Worm (Caenorhabditis elegans): ENCODE results near the gene srb-16.

The srb-16 gene

ce11 chrII:5181497-5181896 is 30.8 kb upstream of the srb-16 start (continued):
- no peak for TF ChIP-seq bed-1 (GFP tag; IDR thresholded peaks at IDR 0.05)
- peak; percentile 51 for TF ChIP-seq K12H6.12 (tag; optimal IDR thresholded peaks at IDR 0.05)
- no peak for TF ChIP-seq sea-2 (GFP tag; IDR thresholded peaks at IDR 0.05)
- no peak for TF ChIP-seq F57A8.1 (GFP tag; optimal IDR thresholded peaks at IDR 0.05)
- 0 out of 2 replicates have a peak, but pooled peaks have one; percentile 29 for TF ChIP-seq lir-1 (GFP tag; conservative IDR thresholded peaks at IDR 0.05)
- TF ChIP-seq let-607 (tag; optimal IDR thresholded peaks at IDR 0.05): peak; percentile 47 to 89
- no peak for TF ChIP-seq nhr-179 (tag; optimal IDR thresholded peaks at IDR 0.05)
- TF ChIP-seq K11D2.4 (GFP tag; IDR thresholded peaks at IDR 0.05): peak; percentile 31; the same call in 1 of the 2 replicates
- TF ChIP-seq ztf-6 (GFP tag; IDR thresholded peaks at IDR 0.05): no peak
- peak; percentile 42 for TF ChIP-seq ztf-3 (GFP tag; optimal IDR thresholded peaks at IDR 0.05)
- TF ChIP-seq lin-35 (GFP tag; optimal IDR thresholded peaks at IDR 0.05): peak in 1 of 3 experiments; percentile 50
- TF ChIP-seq Y67H2A.10 (GFP tag; conservative IDR thresholded peaks at IDR 0.05): no peak
- TF ChIP-seq dpl-1 (GFP tag; optimal IDR thresholded peaks at IDR 0.05): no peak
- no peak for TF ChIP-seq efl-1 (GFP tag; optimal IDR thresholded peaks at IDR 0.05)
- peak; percentile 25; the same call in 1 of the 2 replicates for TF ChIP-seq mcd-1 (GFP tag; IDR thresholded peaks at IDR 0.05)
- TF ChIP-seq ets-4 (GFP tag; optimal IDR thresholded peaks at IDR 0.05): no peak
- no peak for TF ChIP-seq Y53F4B.3 (GFP tag; IDR thresholded peaks at IDR 0.05)
- TF ChIP-seq aptf-3 (GFP tag; IDR thresholded peaks at IDR 0.05): no peak
- TF ChIP-seq lin-40 (tag; optimal IDR thresholded peaks at IDR 0.05): peak; percentile 58
- no peak for TF ChIP-seq ztf-25 (GFP tag; IDR thresholded peaks at IDR 0.05)
- no peak for TF ChIP-seq F33H1.4 (GFP tag; IDR thresholded peaks at IDR 0.05)
- TF ChIP-seq nhr-80 (tag; optimal IDR thresholded peaks at IDR 0.05): peak; percentile 1
- TF ChIP-seq cebp-2 (GFP tag; IDR thresholded peaks at IDR 0.05): no peak
- no peak for TF ChIP-seq F39B2.1 (GFP tag; IDR thresholded peaks at IDR 0.05)
- no peak for TF ChIP-seq F49E8.2 (tag; optimal IDR thresholded peaks at IDR 0.05; ENCODE audit: insufficient read depth)
- no peak for TF ChIP-seq ama-1 (optimal IDR thresholded peaks at IDR 0.05)
- TF ChIP-seq ama-1 (GFP tag; optimal IDR thresholded peaks at IDR 0.05): no peak

- TF ChIP-seq attf-3 (GFP tag; conservative IDR thresholded peaks at IDR 0.05) (no peak), ekl-4 (GFP tag; IDR thresholded peaks at IDR 0.05) (0 out of 2 replicates have a peak, but pooled peaks have one; percentile 13)
Observed at ce11 chrII:5180272-5180671, 29.5 kb upstream of the srb-16 start.

ce11 chrII:5178609-5179008 is 27.9 kb upstream of the srb-16 start:
- no peak for TF ChIP-seq ztf-3 (GFP tag; optimal IDR thresholded peaks at IDR 0.05)
- no peak for TF ChIP-seq dpl-1 (GFP tag; optimal IDR thresholded peaks at IDR 0.05)
- TF ChIP-seq D2030.7 (GFP tag; IDR thresholded peaks at IDR 0.05): no peak
- TF ChIP-seq let-526 (GFP tag; IDR thresholded peaks at IDR 0.05): no peak
- peak; percentile 80 for TF ChIP-seq repo-1 (tag; optimal IDR thresholded peaks at IDR 0.05)
- TF ChIP-seq F33H1.4 (GFP tag; IDR thresholded peaks at IDR 0.05): no peak
- no peak for TF ChIP-seq akir-1 (GFP tag; optimal IDR thresholded peaks at IDR 0.05)
- 0 out of 2 replicates have a peak, but pooled peaks have one; percentile 31 for TF ChIP-seq C17E4.6 (GFP tag; IDR thresholded peaks at IDR 0.05)
- TF ChIP-seq egl-18 (GFP tag; IDR thresholded peaks at IDR 0.05): no peak
- TF ChIP-seq cebp-1 (GFP tag; IDR thresholded peaks at IDR 0.05): no peak
- peak; percentile 18 for TF ChIP-seq cebp-1 (tag; optimal IDR thresholded peaks at IDR 0.05)
- no peak for TF ChIP-seq nfya-2 (GFP tag; IDR thresholded peaks at IDR 0.05)
- TF ChIP-seq pbrm-1 (GFP tag; IDR thresholded peaks at IDR 0.05): 0 out of 2 replicates have a peak, but pooled peaks have one; percentile 20
- TF ChIP-seq ekl-4 (GFP tag; IDR thresholded peaks at IDR 0.05): peak; percentile 38; the same call in 1 of the 2 replicates
- TF ChIP-seq let-607 (tag; optimal IDR thresholded peaks at IDR 0.05): peak in 1 of 2 experiments; percentile 7
- TF ChIP-seq T07F8.4 (tag; optimal IDR thresholded peaks at IDR 0.05): no peak
- no peak for TF ChIP-seq zfh-2 (GFP tag; conservative IDR thresholded peaks at IDR 0.05)
- TF ChIP-seq hlh-12 (tag; optimal IDR thresholded peaks at IDR 0.05): no peak
- no peak for TF ChIP-seq ztf-18 (tag; optimal IDR thresholded peaks at IDR 0.05)
- peak; percentile 44; the same call in 1 of the 2 replicates for TF ChIP-seq B0336.3 (GFP tag; IDR thresholded peaks at IDR 0.05)
- TF ChIP-seq chd-7 (tag; optimal IDR thresholded peaks at IDR 0.05): no peak
- no peak for TF ChIP-seq attf-5 (GFP tag; optimal IDR thresholded peaks at IDR 0.05)
- no peak for TF ChIP-seq lin-26 (GFP tag; IDR thresholded peaks at IDR 0.05)
- TF ChIP-seq unc-62 (GFP tag; optimal IDR thresholded peaks at IDR 0.05): no peak
